Worm (Caenorhabditis elegans) whole organism, L4/young adult: Measurements from ENCODE around the gene die-1.

Experiments
- W03F9.2 ChIP-seq: fragments of 150-350 bp; optimal IDR thresholded peaks from 2 replicates; lab custom pipeline; 2014; ENCODE audit warnings: missing biosample characterization, missing genetic modification characterization
- dao-5 ChIP-seq: sonication (generic microtip); optimal IDR thresholded peaks from 2 replicates; lab custom pipeline; 2016; ENCODE audit warnings: missing genotype, missing genetic modification characterization, moderate library complexity, missing compliant biosample characterization
- him-1 ChIP-seq: sonication (generic microtip); optimal IDR thresholded peaks from 2 replicates; lab custom pipeline; 2016; ENCODE audit warnings: missing genotype, missing genetic modification reagents, missing genetic modification characterization, missing compliant biosample characterization

The die-1 gene

DNA sequence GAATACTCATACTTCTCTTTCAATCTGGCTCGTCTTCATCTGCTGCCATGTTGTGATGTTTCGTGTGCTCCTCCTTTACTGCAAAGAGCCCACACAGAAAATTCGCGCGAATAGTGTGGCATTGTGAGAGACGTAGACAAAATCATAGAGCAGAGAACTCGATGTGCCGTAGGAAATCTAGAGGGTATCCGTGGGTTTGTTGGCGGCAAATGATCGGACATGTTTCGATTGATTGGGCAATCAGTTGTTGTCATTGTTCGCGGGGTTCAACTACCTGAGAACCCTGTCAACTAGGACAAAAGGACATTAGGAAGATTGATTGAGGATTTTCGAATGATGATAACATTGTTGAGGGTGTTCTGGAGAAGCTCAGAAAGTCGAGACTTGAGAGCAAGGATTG is 42.7 kb downstream of the die-1 start:
- TF ChIP-seq W03F9.2 (tag; lab: Kevin White, UChicago) (no peak), him-1 (no peak), dao-5 (no peak)

DNA sequence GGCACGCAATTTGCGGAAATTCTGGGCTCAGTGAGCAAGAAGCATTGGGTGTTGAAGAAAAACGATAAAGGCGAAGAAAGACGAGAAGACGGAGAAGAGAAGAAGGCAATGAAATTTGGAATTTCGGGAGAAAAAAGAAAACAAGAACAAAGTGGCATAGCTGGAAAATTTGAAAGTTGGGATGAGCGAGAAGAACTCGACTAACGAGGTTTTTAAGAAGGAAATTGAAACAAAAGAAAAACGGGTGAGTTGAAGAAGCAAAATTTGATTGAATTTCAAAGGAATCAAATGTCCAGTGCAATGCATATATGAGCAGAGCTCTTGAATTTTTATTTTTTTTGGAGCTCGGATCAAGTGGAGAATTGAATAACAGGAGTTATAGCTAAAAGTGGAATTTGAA is 46.0 kb downstream of the die-1 start:
- TF ChIP-seq dao-5 (no peak), W03F9.2 (tag; lab: Kevin White, UChicago) (no peak), him-1 (no peak)

DNA sequence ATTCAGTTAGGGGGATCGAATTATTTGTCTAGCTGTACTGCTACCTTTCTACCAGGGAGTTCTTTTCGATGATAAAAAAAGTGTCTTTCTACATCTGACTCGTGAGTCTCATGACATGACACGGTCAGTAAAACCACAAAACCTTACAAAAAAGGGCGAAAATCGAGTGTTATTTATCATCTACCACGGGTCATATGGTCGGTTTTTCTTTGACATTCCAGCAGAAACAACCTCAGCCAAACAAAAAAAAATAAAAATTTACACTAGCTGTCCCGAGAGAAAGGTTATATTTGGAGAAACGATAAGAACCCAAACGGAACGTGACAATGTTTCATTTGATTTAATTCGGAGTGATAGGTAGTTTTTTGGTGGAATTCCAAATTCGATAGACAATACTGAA is 48.0 kb downstream of the die-1 start:
- no peak for TF ChIP-seq dao-5
- TF ChIP-seq W03F9.2 (tag; lab: Kevin White, UChicago), result no peak
- no peak for TF ChIP-seq him-1

DNA sequence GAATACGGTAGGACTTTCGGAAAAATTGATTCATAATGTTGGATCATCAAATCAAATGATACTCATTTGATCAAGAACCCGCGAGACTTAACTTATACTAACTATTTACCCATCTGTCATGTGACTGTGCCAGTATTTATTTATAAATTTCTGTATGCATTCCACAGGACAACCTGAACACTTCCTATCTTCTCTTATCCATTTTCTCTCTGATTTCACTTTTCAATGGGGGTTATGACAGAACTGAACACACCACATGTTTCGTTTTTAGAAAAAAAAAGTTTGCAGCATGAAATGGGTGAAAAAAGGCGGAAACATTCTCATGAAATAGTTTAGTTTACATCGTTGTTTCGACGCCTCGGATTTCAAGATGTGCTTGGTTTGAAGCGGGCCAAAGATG is 50.2 kb downstream of the die-1 start:
- TF ChIP-seq dao-5 (no peak), him-1 (no peak), W03F9.2 (tag; lab: Kevin White, UChicago) (no peak)

DNA sequence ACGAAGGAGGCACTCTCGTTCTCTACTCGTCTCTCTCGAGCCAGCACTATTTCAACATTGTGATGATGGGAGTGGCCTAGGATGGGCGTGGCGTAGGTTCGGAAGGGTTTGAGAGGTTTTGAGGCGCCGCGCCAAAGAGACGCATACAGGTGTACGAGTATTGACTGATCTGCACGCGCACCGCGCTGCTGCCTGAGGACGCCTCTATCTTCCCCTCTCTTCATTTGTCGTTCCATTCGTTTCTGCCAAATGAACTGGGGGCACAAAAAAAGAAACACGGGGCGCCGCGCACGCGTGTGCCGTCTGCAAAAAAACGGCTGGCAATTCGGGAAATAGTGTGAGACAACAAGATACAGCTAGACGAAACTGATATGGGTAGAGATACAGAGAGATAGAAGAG is 51.7 kb downstream of the die-1 start, which contains the start of gene lec-2:
TSS of gene lec-2 (minus strand) at position 171 of the 400 bp plus-strand sequence.
- TF ChIP-seq him-1 (no peak), W03F9.2 (tag; lab: Kevin White, UChicago) (no peak), dao-5 (no peak)

DNA sequence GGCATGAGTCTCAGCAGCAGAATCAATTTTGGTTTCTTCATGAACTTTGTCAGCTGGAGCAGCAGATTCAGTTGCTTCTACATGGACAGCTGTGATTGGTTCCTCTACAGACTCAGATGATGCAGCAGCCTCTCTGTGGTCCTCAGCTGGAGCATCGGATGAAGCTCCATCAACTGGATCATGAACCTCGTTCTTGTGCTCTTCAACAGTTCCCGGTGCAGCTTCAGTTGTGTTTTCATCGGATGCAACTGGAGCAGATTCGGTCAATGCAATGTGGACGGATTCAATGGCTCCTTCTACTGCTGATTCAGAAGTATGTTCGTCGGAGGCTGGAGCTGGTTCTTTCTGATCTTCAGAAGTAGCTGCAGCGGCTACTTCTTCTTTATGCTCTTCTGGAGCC is 53.3 kb downstream of the die-1 start:
- no peak for TF ChIP-seq dao-5
- no peak for TF ChIP-seq him-1
- no peak for TF ChIP-seq W03F9.2 (tag; lab: Kevin White, UChicago)

DNA sequence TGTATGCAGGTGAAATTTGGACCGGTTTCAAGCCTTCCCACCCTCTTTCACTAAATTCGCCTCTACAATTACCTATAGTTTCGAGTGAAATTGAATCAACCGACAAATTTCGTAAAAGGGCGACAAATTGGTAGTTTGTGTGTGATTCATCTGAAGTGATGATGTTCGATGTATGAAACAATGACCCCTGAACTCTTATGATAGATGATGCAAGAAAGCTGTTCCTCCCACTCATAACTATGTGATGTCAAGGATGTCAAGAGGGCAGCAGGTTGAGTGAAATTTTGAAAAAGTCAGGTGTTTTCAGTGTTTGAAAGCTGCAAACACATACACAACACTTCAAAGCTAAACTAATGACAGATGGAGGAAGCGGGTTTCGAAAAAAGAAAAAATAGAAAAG is 55.2 kb downstream of the die-1 start:
- TF ChIP-seq him-1, result no peak
- no peak for TF ChIP-seq W03F9.2 (tag; lab: Kevin White, UChicago)
- TF ChIP-seq dao-5, result no peak

DNA sequence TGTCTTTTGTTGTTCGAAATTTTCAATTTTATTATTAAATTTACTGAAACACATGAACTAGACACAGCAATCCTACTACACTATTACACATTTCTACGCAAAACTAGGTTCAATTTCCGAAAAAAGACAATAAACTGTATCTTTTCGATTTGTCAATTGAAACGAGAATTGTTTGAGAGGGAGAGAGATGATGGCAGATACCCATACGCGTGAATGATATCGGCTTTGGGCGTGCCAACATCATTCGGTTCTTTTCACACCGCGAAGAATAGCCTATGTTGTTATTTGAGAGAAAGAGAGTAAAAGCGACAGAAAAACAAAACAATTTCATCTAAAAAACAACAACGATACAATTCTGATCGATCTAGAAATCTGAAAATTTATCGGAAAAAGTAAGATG is 56.0 kb downstream of the die-1 start:
- no peak for TF ChIP-seq W03F9.2 (tag; lab: Kevin White, UChicago)
- no peak for TF ChIP-seq him-1
- TF ChIP-seq dao-5, result no peak
